Worm (Caenorhabditis elegans) whole organism, late embryonic: Measurements from ENCODE around the gene F40F9.3.

Experiments used
- Y22D7AL.16 ChIP-seq: sonication (generic microtip); optimal IDR thresholded peaks from 2 replicates; lab custom pipeline; 2016; ENCODE audit warnings: missing genetic modification characterization, missing compliant biosample characterization
- ceh-2 ChIP-seq: sonication (generic microtip); optimal IDR thresholded peaks from 2 replicates; lab custom pipeline; 2016; ENCODE audit warnings: missing genotype, missing genetic modification characterization, missing compliant biosample characterization
- ceh-48 ChIP-seq: sonication (generic microtip); optimal IDR thresholded peaks from 2 replicates; lab custom pipeline; 2016; ENCODE audit warnings: missing genetic modification characterization, inconsistent platforms, missing compliant biosample characterization
- fkh-10 ChIP-seq: fragments of 150-350 bp; optimal IDR thresholded peaks from 2 replicates; lab custom pipeline; 2014; ENCODE audit warnings: missing biosample characterization, missing genetic modification reagents, missing genetic modification characterization
- fkh-6 ChIP-seq: sonication (generic microtip); optimal IDR thresholded peaks from 2 replicates; lab custom pipeline; 2016; ENCODE audit warnings: missing genetic modification characterization, missing compliant biosample characterization
- hlh-15 ChIP-seq: sonication (generic microtip); optimal IDR thresholded peaks from 2 replicates; lab custom pipeline; 2016; ENCODE audit warnings: missing genetic modification characterization, missing compliant biosample characterization
- hlh-30 ChIP-seq: sonication (generic microtip); optimal IDR thresholded peaks from 2 replicates; lab custom pipeline; 2017; ENCODE audit warnings: antibody characterized with exemption, missing genetic modification characterization, missing compliant biosample characterization; ENCODE audit not compliant: insufficient read depth
- hlh-8 ChIP-seq: sonication (generic microtip); optimal IDR thresholded peaks from 2 replicates; lab custom pipeline; 2016; ENCODE audit warnings: missing genotype, missing genetic modification characterization, missing compliant biosample characterization
- lin-11 ChIP-seq: fragments of 200-800 bp; sonication (Bioruptor generic); optimal IDR thresholded peaks from 2 replicates; lab custom pipeline; 2018; ENCODE audit warnings: mild to moderate bottlenecking, missing genetic modification characterization, missing compliant biosample characterization
- nhr-11 ChIP-seq: fragments of 150-350 bp; optimal IDR thresholded peaks from 2 replicates; lab custom pipeline; 2014; ENCODE audit warnings: missing biosample characterization, missing genetic modification characterization
- nhr-232 ChIP-seq: sonication (generic microtip); optimal IDR thresholded peaks from 2 replicates; lab custom pipeline; 2016; ENCODE audit warnings: missing genetic modification characterization, missing compliant biosample characterization
- ref-2 ChIP-seq: sonication (generic microtip); optimal IDR thresholded peaks from 2 replicates; lab custom pipeline; 2016; ENCODE audit warnings: missing genetic modification characterization, missing compliant biosample characterization

ce11 chrV:9672495-9672894, 42.5 kb upstream of the F40F9.3 start:
- TF ChIP-seq ceh-48 (tag; lab: Kevin White, UChicago) (no peak), ceh-2 (tag; lab: Kevin White, UChicago) (no peak), hlh-15 (tag; lab: Kevin White, UChicago) (no peak), hlh-30 (tag; lab: Kevin White, UChicago) (no peak), nhr-11 (tag; lab: Kevin White, UChicago) (no peak), ref-2 (no peak), Y22D7AL.16 (tag; lab: Kevin White, UChicago) (no peak), fkh-10 (GFP tag; lab: Kevin White, UChicago) (no peak), nhr-232 (tag; lab: Kevin White, UChicago) (no peak), hlh-8 (no peak), lin-11 (tag; lab: Kevin White, UChicago) (no peak), fkh-6 (no peak)
